Worm (Caenorhabditis elegans) whole organism, midembryonic: ENCODE results near the gene T06A1.1.
A peak's percentile ranks its signal among the peaks of the same experiment; 100 is the strongest.

Experiments used
- T22C8.4 ChIP-seq: fragments of 200-800 bp; sonication (Bioruptor generic); IDR thresholded peaks from 2 replicates; pipeline ENCODE4 v1.3.6; 2022; ENCODE audit warnings: missing genetic modification characterization, missing compliant biosample characterization
- cog-1 ChIP-seq: sonication (generic microtip); optimal IDR thresholded peaks from 2 replicates; lab custom pipeline; 2016; ENCODE audit warnings: missing genetic modification characterization, missing compliant biosample characterization
- flt-1 ChIP-seq: fragments of 200-800 bp; sonication (Bioruptor generic); IDR thresholded peaks from 2 replicates; pipeline ENCODE4 v1.3.6; 2022; ENCODE audit warnings: missing genetic modification characterization, missing compliant biosample characterization
- klf-2 ChIP-seq: fragments of 200-800 bp; sonication (Bioruptor generic); conservative IDR thresholded peaks from 2 replicates; pipeline ENCODE4 v1.3.6; 2022; ENCODE audit warnings: missing genetic modification reagents, missing genetic modification characterization, missing compliant biosample characterization
- med-1 ChIP-seq: sonication (generic microtip); optimal IDR thresholded peaks from 2 replicates; lab custom pipeline; 2017; ENCODE audit warnings: missing genetic modification characterization, mild to moderate bottlenecking, missing compliant biosample characterization, antibody characterized with exemption, missing genetic modification reagents; ENCODE audit not compliant: insufficient read depth
- ref-1 ChIP-seq: fragments of 200-800 bp; sonication (Bioruptor generic); conservative IDR thresholded peaks from 2 replicates; pipeline ENCODE4 v1.3.6; 2022; ENCODE audit warnings: missing genetic modification reagents, missing genetic modification characterization, missing compliant biosample characterization
- tab-1 ChIP-seq: fragments of 200-800 bp; sonication (Bioruptor generic); IDR thresholded peaks from 2 replicates; pipeline ENCODE4 v1.3.6; 2022; ENCODE audit warnings: missing genetic modification characterization, missing compliant biosample characterization
- ztf-23 ChIP-seq: fragments of 200-800 bp; sonication (Bioruptor generic); IDR thresholded peaks from 2 replicates; pipeline ENCODE4 v1.3.6; 2022; ENCODE audit warnings: missing genetic modification reagents, missing genetic modification characterization, missing compliant biosample characterization
- ztf-29 ChIP-seq: fragments of 200-800 bp; sonication (Bioruptor generic); IDR thresholded peaks from 2 replicates; pipeline ENCODE4 v1.3.6; 2022; ENCODE audit warnings: missing genetic modification reagents, missing genetic modification characterization, missing compliant biosample characterization

The T06A1.1 gene

ce11 chrV:1886997-1887396 lies 38.4 kb downstream of the T06A1.1 start:
- TF ChIP-seq tab-1 (GFP tag; lab: Robert Waterston, UW): no peak
- no peak for TF ChIP-seq cog-1
- no peak for TF ChIP-seq med-1 (GFP tag; lab: Kevin White, UChicago)
- TF ChIP-seq flt-1 (GFP tag; lab: Robert Waterston, UW): no peak
- no peak for TF ChIP-seq ztf-23 (GFP tag; lab: Robert Waterston, UW)
- TF ChIP-seq klf-2 (GFP tag; lab: Robert Waterston, UW): no peak
- TF ChIP-seq T22C8.4 (GFP tag; lab: Robert Waterston, UW): no peak
- no peak for TF ChIP-seq ref-1 (GFP tag; lab: Robert Waterston, UW)
- no peak for TF ChIP-seq ztf-29 (GFP tag; lab: Robert Waterston, UW)

ce11 chrV:1883131-1883530 lies 42.3 kb downstream of the T06A1.1 start:
- TF ChIP-seq tab-1 (GFP tag; lab: Robert Waterston, UW): no peak
- no peak for TF ChIP-seq ztf-23 (GFP tag; lab: Robert Waterston, UW)
- TF ChIP-seq med-1 (GFP tag; lab: Kevin White, UChicago): no peak

- TF ChIP-seq ztf-23 (GFP tag; lab: Robert Waterston, UW): no peak
- no peak for TF ChIP-seq med-1 (GFP tag; lab: Kevin White, UChicago)
- no peak for TF ChIP-seq ztf-29 (GFP tag; lab: Robert Waterston, UW)
- TF ChIP-seq ref-1 (GFP tag; lab: Robert Waterston, UW): no peak
- TF ChIP-seq tab-1 (GFP tag; lab: Robert Waterston, UW): no peak
Measured at ce11 chrV:1878030-1878429, 47.4 kb downstream of the T06A1.1 start.

- TF ChIP-seq klf-2 (GFP tag; lab: Robert Waterston, UW): 0 out of 2 replicates have a peak, but pooled peaks have one; percentile 49
- no peak for TF ChIP-seq med-1 (GFP tag; lab: Kevin White, UChicago)
Measured at ce11 chrV:1875497-1875988, 49.8 kb downstream of the T06A1.1 start.

- TF ChIP-seq med-1 (GFP tag; lab: Kevin White, UChicago) (no peak), T22C8.4 (GFP tag; lab: Robert Waterston, UW) (no peak), ztf-23 (GFP tag; lab: Robert Waterston, UW) (no peak), cog-1 (no peak), klf-2 (GFP tag; lab: Robert Waterston, UW) (no peak), flt-1 (GFP tag; lab: Robert Waterston, UW) (no peak), ref-1 (GFP tag; lab: Robert Waterston, UW) (no peak), tab-1 (GFP tag; lab: Robert Waterston, UW) (no peak), ztf-29 (GFP tag; lab: Robert Waterston, UW) (no peak)
Measured at ce11 chrV:1874827-1875226, 50.6 kb downstream of the T06A1.1 start.
